Fruit fly (Drosophila melanogaster): ENCODE results near the gene CG46515.
"Not testable (repeated sequence)": the region's sequence is repeated elsewhere in the genome, so short reads cannot be mapped to it uniquely, and the experiment has no call there.

DNA sequence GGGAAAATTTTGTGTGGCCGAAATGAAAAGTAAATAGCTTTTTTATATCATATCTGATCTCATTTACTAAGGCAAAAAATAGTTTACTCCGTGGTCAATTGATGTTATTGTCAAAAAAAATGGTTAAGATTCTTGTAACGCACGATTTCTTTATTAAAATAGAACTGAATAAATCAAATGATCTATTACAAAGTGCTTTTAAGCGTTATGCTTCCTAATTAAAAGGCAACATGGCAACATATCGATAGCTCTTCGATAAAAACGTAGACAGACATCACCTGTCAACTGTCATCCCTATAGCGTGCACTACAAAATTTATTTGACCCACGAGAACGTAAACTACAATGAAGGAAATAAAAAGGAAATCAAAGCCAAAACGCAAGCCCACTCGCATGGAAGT, 44.4 kb upstream of the CG46515 start, which contains the start of gene CG46506:
- TF ChIP-seq psq, insv, h, Myc (optimal IDR thresholded peaks at IDR 0.05): not testable (repeated sequence)
